Fruit fly (Drosophila melanogaster): ENCODE measurements around the gene CG43998.

CG43998 gene

dm6 chr3R:23887096-23887421, 41.7 kb downstream of the CG43998 start:
- TF ChIP-seq psq (optimal IDR thresholded peaks at IDR 0.05) (no peak), h (optimal IDR thresholded peaks at IDR 0.05) (no peak), Sin3A (optimal IDR thresholded peaks at IDR 0.05) (no peak), insv (optimal IDR thresholded peaks at IDR 0.05) (no peak), Myc (optimal IDR thresholded peaks at IDR 0.05) (no peak), ttk (optimal IDR thresholded peaks at IDR 0.05) (no peak)

- TF ChIP-seq h (optimal IDR thresholded peaks at IDR 0.05) (no peak), Myc (optimal IDR thresholded peaks at IDR 0.05) (no peak), psq (optimal IDR thresholded peaks at IDR 0.05) (no peak), Sin3A (optimal IDR thresholded peaks at IDR 0.05) (no peak), insv (optimal IDR thresholded peaks at IDR 0.05) (no peak), ttk (optimal IDR thresholded peaks at IDR 0.05) (no peak)
Measured at dm6 chr3R:23886270-23887095, 42.3 kb downstream of the CG43998 start.

- TF ChIP-seq psq (optimal IDR thresholded peaks at IDR 0.05) = no peak
- TF ChIP-seq ttk (optimal IDR thresholded peaks at IDR 0.05) = no peak
- no peak for TF ChIP-seq Myc (optimal IDR thresholded peaks at IDR 0.05)
- TF ChIP-seq insv (optimal IDR thresholded peaks at IDR 0.05) = no peak
- no peak for TF ChIP-seq h (optimal IDR thresholded peaks at IDR 0.05)
- no peak for TF ChIP-seq Sin3A (optimal IDR thresholded peaks at IDR 0.05)
Measured at dm6 chr3R:23885660-23886059, 43.1 kb downstream of the CG43998 start.

DNA sequence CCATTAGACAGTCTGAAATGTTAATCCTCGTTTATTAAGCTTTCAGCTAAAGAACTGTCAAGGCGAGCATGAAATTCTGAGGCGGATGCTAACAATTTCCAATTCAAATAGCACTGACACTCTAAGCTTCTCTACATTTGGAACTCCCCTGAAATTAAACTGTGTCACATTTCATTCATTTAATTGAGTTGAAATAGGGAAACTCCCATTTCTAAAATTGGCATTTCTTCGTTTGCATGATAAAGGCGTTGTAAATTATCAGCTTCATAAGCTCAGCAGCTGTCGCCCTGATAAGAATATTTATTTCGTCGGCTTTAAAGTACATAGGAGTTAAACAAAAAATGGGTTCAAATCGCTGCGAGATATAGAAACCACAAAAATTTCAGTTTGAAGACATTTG, 43.6 kb downstream of the CG43998 start:
- TF ChIP-seq Myc (optimal IDR thresholded peaks at IDR 0.05) (no peak), psq (optimal IDR thresholded peaks at IDR 0.05) (no peak)

DNA sequence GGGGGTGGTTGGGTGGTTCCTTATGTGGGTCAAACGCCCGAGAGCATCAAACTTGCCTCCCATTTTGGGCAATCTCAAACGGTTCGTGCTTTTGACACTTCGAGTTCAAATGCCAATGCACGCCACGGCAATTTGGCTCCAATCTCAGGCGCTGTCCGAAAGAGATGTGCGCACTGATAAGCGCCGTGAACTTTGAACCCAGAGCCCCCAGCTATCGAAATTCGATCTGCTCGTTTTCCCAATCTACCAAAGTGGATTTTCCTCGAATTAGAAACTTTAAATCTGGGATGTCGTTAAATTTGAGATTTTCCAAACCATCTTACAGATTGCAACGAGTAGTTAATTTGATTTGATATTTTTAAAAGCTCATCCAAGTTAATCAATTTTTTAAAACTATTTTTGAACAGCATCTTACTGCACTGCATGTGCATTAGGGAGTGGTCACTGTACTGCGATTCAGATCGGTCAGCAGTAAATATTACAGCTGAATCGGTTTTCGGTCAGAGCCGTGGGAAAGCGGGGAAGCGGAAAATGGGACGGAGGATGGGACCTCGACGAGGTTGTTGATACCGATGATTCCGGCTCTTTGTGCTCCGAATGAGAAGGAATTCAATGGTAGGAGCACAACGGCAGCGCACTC, 44.6 kb downstream of the CG43998 start:
- no peak for TF ChIP-seq h (optimal IDR thresholded peaks at IDR 0.05)
- no peak for TF ChIP-seq psq (optimal IDR thresholded peaks at IDR 0.05)
- TF ChIP-seq Sin3A (optimal IDR thresholded peaks at IDR 0.05) = no peak
- no peak for TF ChIP-seq insv (optimal IDR thresholded peaks at IDR 0.05)
- no peak for TF ChIP-seq ttk (optimal IDR thresholded peaks at IDR 0.05)
- TF ChIP-seq Myc (optimal IDR thresholded peaks at IDR 0.05) = no peak

- TF ChIP-seq Myc (optimal IDR thresholded peaks at IDR 0.05) = no peak
- no peak for TF ChIP-seq Sin3A (optimal IDR thresholded peaks at IDR 0.05)
- TF ChIP-seq ttk (optimal IDR thresholded peaks at IDR 0.05) = no peak
- TF ChIP-seq insv (optimal IDR thresholded peaks at IDR 0.05) = no peak
- no peak for TF ChIP-seq psq (optimal IDR thresholded peaks at IDR 0.05)
- TF ChIP-seq h (optimal IDR thresholded peaks at IDR 0.05) = no peak
Measured at dm6 chr3R:23880280-23880679, 48.5 kb downstream of the CG43998 start.

DNA sequence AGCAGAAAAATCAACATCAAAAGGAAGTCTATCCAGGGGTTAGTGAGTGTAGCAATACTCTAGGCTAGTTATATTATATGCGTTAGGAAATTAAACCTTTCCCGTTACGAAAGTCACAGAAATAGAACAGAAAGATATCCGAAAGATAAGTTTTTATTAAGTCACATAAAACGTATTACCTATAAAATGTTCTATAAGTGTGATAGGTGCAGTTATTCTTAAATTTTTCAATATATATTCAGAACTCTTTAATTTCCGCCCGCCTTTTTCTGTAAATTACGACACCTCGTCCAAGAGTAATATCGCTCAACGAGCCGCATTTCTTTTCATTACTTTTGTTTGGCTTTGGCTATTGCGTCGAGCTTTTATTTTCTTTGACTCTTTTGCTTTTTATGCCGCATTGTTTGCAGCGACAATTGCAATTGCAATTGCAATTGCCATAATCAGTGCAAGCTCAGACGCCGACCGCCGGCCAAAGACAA, 50.4 kb downstream of the CG43998 start:
- TF ChIP-seq insv (optimal IDR thresholded peaks at IDR 0.05) (no peak), ttk (optimal IDR thresholded peaks at IDR 0.05) (no peak), psq (optimal IDR thresholded peaks at IDR 0.05) (no peak), Myc (optimal IDR thresholded peaks at IDR 0.05) (no peak), Sin3A (optimal IDR thresholded peaks at IDR 0.05) (no peak), h (optimal IDR thresholded peaks at IDR 0.05) (no peak)
